Fruit fly (Drosophila melanogaster): ENCODE measurements around the gene FarO.

dm6 chrX:2219899-2220298 lies 16.2 kb upstream of the FarO start:
- TF ChIP-seq ttk (optimal IDR thresholded peaks at IDR 0.05), result no peak
- TF ChIP-seq psq (optimal IDR thresholded peaks at IDR 0.05), result no peak
- TF ChIP-seq Myc (optimal IDR thresholded peaks at IDR 0.05), result no peak
- no peak for TF ChIP-seq insv (optimal IDR thresholded peaks at IDR 0.05)

Data from Kc167 (cell line).